Fruit fly (Drosophila melanogaster) whole organism, adult: Measurements from ENCODE around the gene CG17929.
A peak's percentile ranks its signal among the peaks of the same experiment; 100 is the strongest.

Experiments used
- CG1620 ChIP-seq: fragments of 200-800 bp; sonication (Bioruptor generic); optimal IDR thresholded peaks from 2 replicates; lab custom pipeline; 2016; ENCODE audit warnings: missing biosample characterization, missing genetic modification characterization
- CG33017 ChIP-seq: fragments of 200-800 bp; sonication (Bioruptor generic); optimal IDR thresholded peaks from 2 replicates; lab custom pipeline; 2018; ENCODE audit warnings: missing biosample characterization, mild to moderate bottlenecking, missing genetic modification characterization, moderate library complexity
- CG7101 ChIP-seq: fragments of 200-800 bp; sonication (Bioruptor generic); optimal IDR thresholded peaks from 2 replicates; lab custom pipeline; 2018; ENCODE audit warnings: missing biosample characterization, mild to moderate bottlenecking, missing genetic modification characterization, moderate library complexity
- Clk ChIP-seq: fragments of 200-800 bp; sonication (Bioruptor generic); optimal IDR thresholded peaks from 2 replicates; lab custom pipeline; 2017; ENCODE audit warnings: missing biosample characterization, missing genetic modification characterization
- Hr96 ChIP-seq: fragments of 200-800 bp; sonication (Bioruptor generic); optimal IDR thresholded peaks from 2 replicates; lab custom pipeline; 2016; ENCODE audit warnings: missing biosample characterization, missing genetic modification characterization
- Mnt ChIP-seq: fragments of 200-800 bp; sonication (Bioruptor generic); optimal IDR thresholded peaks from 2 replicates; lab custom pipeline; 2016; ENCODE audit warnings: missing biosample characterization, mild to moderate bottlenecking, missing genetic modification characterization
- bab1 ChIP-seq: fragments of 200-800 bp; sonication (Bioruptor generic); optimal IDR thresholded peaks from 3 replicates; lab custom pipeline; 2019; ENCODE audit warnings: missing biosample characterization, mild to moderate bottlenecking, missing genetic modification characterization, moderate library complexity
- cnc ChIP-seq, 2 experiments: fragments of >200 bp; optimal IDR thresholded peaks; 2 replicates each; lab custom pipeline; 2017
- kay ChIP-seq: fragments of 200-800 bp; sonication (Bioruptor generic); peaks from one replicate; lab custom pipeline; 2016; ENCODE audit warnings: missing biosample characterization, missing genetic modification characterization, borderline replicate concordance
- ovo ChIP-seq: fragments of 200-800 bp; sonication (Bioruptor generic); optimal IDR thresholded peaks from 2 replicates; lab custom pipeline; 2016; ENCODE audit warnings: missing biosample characterization, missing genetic modification characterization
- tj ChIP-seq: fragments of 200-800 bp; sonication (Bioruptor generic); optimal IDR thresholded peaks from 3 replicates; lab custom pipeline; 2017; ENCODE audit warnings: missing biosample characterization, mild to moderate bottlenecking, missing genetic modification characterization, moderate library complexity
- toe ChIP-seq: fragments of 200-800 bp; sonication (Bioruptor generic); optimal IDR thresholded peaks from 2 replicates; lab custom pipeline; 2016; ENCODE audit warnings: missing biosample characterization, missing genetic modification characterization

DNA sequence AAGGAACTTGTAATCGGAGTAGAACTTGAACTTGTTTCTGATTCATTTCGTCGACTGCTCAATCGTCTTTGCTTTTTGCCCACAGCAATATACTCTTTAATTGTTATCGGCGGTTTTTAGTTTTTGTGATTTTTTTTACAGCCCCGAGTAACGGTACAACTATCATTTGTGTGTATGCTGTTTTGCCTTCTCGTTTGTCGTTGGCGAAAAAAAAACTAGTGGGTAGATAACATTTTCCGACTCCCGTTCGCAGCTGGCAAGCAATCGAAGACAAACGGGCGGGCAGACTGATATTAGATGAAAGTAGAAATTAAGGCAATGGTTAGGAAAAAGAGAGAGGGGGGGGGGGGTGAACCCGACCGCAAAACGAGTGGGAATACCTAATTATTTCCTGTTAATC, 37.4 kb upstream of the CG17929 start:
- TF ChIP-seq toe (GFP tag; lab: Kevin White, UChicago) (no peak), tj (no peak), kay (GFP tag; lab: Kevin White, UChicago) (peak; percentile 85), bab1 (GFP tag; lab: Kevin White, UChicago) (no peak), Clk (GFP tag; lab: Kevin White, UChicago) (no peak), Hr96 (GFP tag; lab: Kevin White, UChicago) (no peak), cnc (optimal IDR thresholded peaks at IDR 0.05; lab: Kevin White, UChicago) (no peak), CG33017 (no peak), CG7101 (no peak), CG1620 (GFP tag; lab: Kevin White, UChicago) (no peak), ovo (peak; percentile 72), Mnt (GFP tag; lab: Kevin White, UChicago) (no peak)
